Fruit fly (Drosophila melanogaster) whole organism, adult: ENCODE data around the gene Slh.

Experiments used
- pad ChIP-seq: fragments of 200-800 bp; sonication (Bioruptor generic); optimal IDR thresholded peaks from 3 replicates; lab custom pipeline; 2017; ENCODE audit warnings: missing biosample characterization, missing genetic modification characterization, mild to moderate bottlenecking, moderate library complexity, missing genetic modification reagents
- toe ChIP-seq: fragments of 200-800 bp; sonication (Bioruptor generic); optimal IDR thresholded peaks from 2 replicates; lab custom pipeline; 2016; ENCODE audit warnings: missing biosample characterization, missing genetic modification characterization

DNA sequence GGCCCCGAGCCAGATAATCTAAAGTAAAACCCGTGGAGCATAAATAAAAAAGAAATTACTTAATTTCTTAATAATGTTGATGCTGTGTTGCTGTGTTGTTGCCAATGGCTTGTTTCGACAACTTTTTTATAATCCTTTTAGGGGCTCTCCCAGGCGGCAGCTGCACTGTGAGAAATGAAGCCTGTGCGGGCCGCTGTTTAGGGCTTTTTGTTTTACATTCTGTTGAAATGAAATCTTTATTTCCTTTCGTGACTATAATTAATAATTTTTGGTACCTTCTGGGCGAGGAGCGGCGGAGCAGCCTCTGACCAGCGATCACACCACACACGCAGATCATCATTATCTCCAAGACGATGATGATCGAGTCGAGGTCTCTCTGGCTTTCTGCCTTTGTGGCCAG is 21.9 kb downstream of the Slh start:
- TF ChIP-seq pad (no peak), toe (no peak)
